Fruit fly (Drosophila melanogaster) whole organism, embryonic: ENCODE measurements around the gene synr.

Experiments used
- Atf6 ChIP-seq: fragments of 200-800 bp; sonication (Bioruptor generic); IDR thresholded peaks from 2 replicates; pipeline ENCODE4 v1.3.6; 2022; ENCODE audit warnings: missing biosample characterization, missing genetic modification characterization
- Bgb ChIP-seq: fragments of 200-800 bp; sonication (Bioruptor generic); IDR thresholded peaks from 2 replicates; pipeline ENCODE4 v1.3.6; 2022; ENCODE audit warnings: missing biosample characterization, missing genetic modification characterization; ENCODE audit not compliant: partially characterized antibody
- Blimp-1 ChIP-seq: fragments of 200-800 bp; sonication (Bioruptor generic); optimal IDR thresholded peaks from 3 replicates; lab custom pipeline; 2018; ENCODE audit warnings: missing biosample characterization, missing genetic modification characterization, mild to moderate bottlenecking, moderate library complexity, missing genetic modification reagents
- CG12769 ChIP-seq: fragments of 200-800 bp; sonication (Bioruptor generic); optimal IDR thresholded peaks from 2 replicates; lab custom pipeline; 2019; ENCODE audit warnings: missing biosample characterization, mild to moderate bottlenecking, missing genetic modification characterization, moderate library complexity
- CG13894 ChIP-seq: fragments of 200-800 bp; sonication (Bioruptor generic); optimal IDR thresholded peaks from 3 replicates; lab custom pipeline; 2018; ENCODE audit warnings: missing biosample characterization, mild to moderate bottlenecking, missing genetic modification characterization, moderate library complexity
- CG14441 ChIP-seq: fragments of 200-800 bp; sonication (Bioruptor generic); IDR thresholded peaks from 2 replicates; pipeline ENCODE4 v1.3.6; 2022; ENCODE audit warnings: missing biosample characterization, missing genetic modification characterization
- CG16813 ChIP-seq: fragments of 200-800 bp; sonication (Bioruptor generic); IDR thresholded peaks from 3 replicates; pipeline ENCODE4 v1.3.6; 2022; ENCODE audit warnings: missing biosample characterization, missing genetic modification characterization; ENCODE audit not compliant: partially characterized antibody
- CG18476 ChIP-seq: fragments of 200-800 bp; sonication (Bioruptor generic); optimal IDR thresholded peaks from 2 replicates; lab custom pipeline; 2016; ENCODE audit warnings: missing biosample characterization, mild to moderate bottlenecking, missing genetic modification characterization
- CG42726 ChIP-seq: fragments of 200-800 bp; sonication (Bioruptor generic); IDR thresholded peaks from 2 replicates; pipeline ENCODE4 v1.3.6; 2022; ENCODE audit warnings: missing biosample characterization, missing genetic modification characterization; ENCODE audit not compliant: partially characterized antibody
- CG6175 ChIP-seq: fragments of 200-800 bp; sonication (Bioruptor generic); IDR thresholded peaks from 3 replicates; pipeline ENCODE4 v1.3.6; 2022; ENCODE audit warnings: missing biosample characterization, missing genetic modification characterization
- CG6689 ChIP-seq: fragments of 200-800 bp; sonication (Bioruptor generic); IDR thresholded peaks from 2 replicates; pipeline ENCODE4 v1.3.6; 2022; ENCODE audit warnings: missing biosample characterization, missing genetic modification characterization
- CG8388 ChIP-seq: fragments of 200-800 bp; sonication (Bioruptor generic); optimal IDR thresholded peaks from 2 replicates; lab custom pipeline; 2019; ENCODE audit warnings: missing biosample characterization, mild to moderate bottlenecking, missing genetic modification characterization, moderate library complexity
- CG9215 ChIP-seq: fragments of 200-800 bp; sonication (Bioruptor generic); IDR thresholded peaks from 2 replicates; pipeline ENCODE4 v1.3.6; 2022; ENCODE audit warnings: missing biosample characterization, missing genetic modification characterization
- CTCF ChIP-seq: fragments of 200-800 bp; sonication (Bioruptor generic); optimal IDR thresholded peaks from 2 replicates; lab custom pipeline; 2017; ENCODE audit warnings: missing biosample characterization, mild to moderate bottlenecking, missing genetic modification characterization, moderate library complexity
- Dip2 ChIP-seq: fragments of 200-800 bp; sonication (Bioruptor generic); IDR thresholded peaks from 2 replicates; pipeline ENCODE4 v1.3.6; 2022; ENCODE audit warnings: missing biosample characterization, missing genetic modification characterization
- Doc2 ChIP-seq: fragments of 200-800 bp; sonication (Bioruptor generic); IDR thresholded peaks from 2 replicates; pipeline ENCODE4 v1.3.6; 2022; ENCODE audit warnings: missing biosample characterization, missing genetic modification characterization
- Med ChIP-seq: fragments of 200-800 bp; sonication (Bioruptor generic); peaks from one replicate; lab custom pipeline; 2016; ENCODE audit warnings: missing biosample characterization, missing genetic modification characterization, mild to moderate bottlenecking, inconsistent platforms, moderate library complexity
- Spps ChIP-seq: fragments of 200-800 bp; sonication (Bioruptor generic); optimal IDR thresholded peaks from 2 replicates; lab custom pipeline; 2018; ENCODE audit warnings: missing biosample characterization, mild to moderate bottlenecking, missing genetic modification characterization
- amos ChIP-seq: fragments of 200-800 bp; sonication (Bioruptor generic); IDR thresholded peaks from 2 replicates; pipeline ENCODE4 v1.3.6; 2022; ENCODE audit warnings: missing biosample characterization, missing genetic modification characterization; ENCODE audit not compliant: partially characterized antibody
- bsh ChIP-seq, 2 experiments: fragments of 200-800 bp; sonication (Bioruptor generic); optimal IDR thresholded peaks; 2 replicates each; lab custom pipeline; 2017 to 2018; ENCODE audit warnings: mild to moderate bottlenecking in 2 of 2, missing biosample characterization in 2 of 2, missing genetic modification characterization in 2 of 2, moderate library complexity in 1 of 2
- cato ChIP-seq: fragments of 200-800 bp; sonication (Bioruptor generic); optimal IDR thresholded peaks from 2 replicates; lab custom pipeline; 2016; ENCODE audit warnings: missing biosample characterization, missing genetic modification characterization, borderline replicate concordance
- chinmo ChIP-seq: fragments of 200-800 bp; sonication (Bioruptor generic); IDR thresholded peaks from 4 replicates; pipeline ENCODE4 v1.3.6; 2022; ENCODE audit warnings: missing biosample characterization, missing genetic modification characterization; ENCODE audit not compliant: partially characterized antibody
- exex ChIP-seq: fragments of 200-800 bp; sonication (Bioruptor generic); optimal IDR thresholded peaks from 4 replicates; lab custom pipeline; 2018; ENCODE audit warnings: missing biosample characterization, mild to moderate bottlenecking, missing genetic modification characterization, moderate library complexity
- ftz-f1 ChIP-seq: fragments of 200-800 bp; sonication (Bioruptor generic); optimal IDR thresholded peaks from 2 replicates; lab custom pipeline; 2016; ENCODE audit warnings: missing biosample characterization, missing genetic modification characterization
- hb ChIP-seq: fragments of 200-800 bp; sonication (Bioruptor generic); IDR thresholded peaks from 3 replicates; pipeline ENCODE4 v1.3.6; 2022; ENCODE audit warnings: missing biosample characterization, missing genetic modification characterization; ENCODE audit not compliant: partially characterized antibody
- inv ChIP-seq: fragments of 200-800 bp; sonication (Bioruptor generic); IDR thresholded peaks from 2 replicates; pipeline ENCODE4 v1.3.6; 2022; ENCODE audit warnings: missing biosample characterization, missing genetic modification characterization; ENCODE audit not compliant: partially characterized antibody
- lbe ChIP-seq: fragments of 200-800 bp; sonication (Bioruptor generic); optimal IDR thresholded peaks from 2 replicates; lab custom pipeline; 2016; ENCODE audit warnings: missing biosample characterization, mild to moderate bottlenecking, missing genetic modification characterization
- pan ChIP-seq, 4 experiments: fragments of >200 bp in 3 of 4; fragments of 200-800 bp in 1 of 4; sonication (Bioruptor generic) in 1 of 4; optimal IDR thresholded peaks in 3 of 4; IDR thresholded peaks in 1 of 4; 2 replicates each; pipeline versions ENCODE4 v1.3.6 to Lab custom; 2017 to 2022; ENCODE audit warnings: missing biosample characterization in 2 of 4, missing genetic modification characterization in 2 of 4, mixed read lengths in 1 of 4
- rib ChIP-seq: fragments of 200-800 bp; sonication (Bioruptor generic); IDR thresholded peaks from 2 replicates; pipeline ENCODE4 v1.3.6; 2022; ENCODE audit warnings: missing biosample characterization, missing genetic modification characterization
- sd ChIP-seq: fragments of 200-800 bp; sonication (Bioruptor generic); optimal IDR thresholded peaks from 3 replicates; lab custom pipeline; 2018; ENCODE audit warnings: missing biosample characterization, mild to moderate bottlenecking, missing genetic modification characterization, moderate library complexity
- sqz ChIP-seq: fragments of 200-800 bp; sonication (Bioruptor generic); optimal IDR thresholded peaks from 3 replicates; lab custom pipeline; 2018; ENCODE audit warnings: missing biosample characterization, mild to moderate bottlenecking, missing genetic modification characterization
- trh ChIP-seq: fragments of 200-800 bp; sonication (Bioruptor generic); optimal IDR thresholded peaks from 2 replicates; lab custom pipeline; 2016; ENCODE audit warnings: missing biosample characterization, missing genetic modification characterization
- vvl ChIP-seq: fragments of 200-800 bp; sonication (Bioruptor generic); IDR thresholded peaks from 2 replicates; pipeline ENCODE4 v1.3.6; 2022; ENCODE audit warnings: missing biosample characterization, missing genetic modification characterization

Gene synr

DNA sequence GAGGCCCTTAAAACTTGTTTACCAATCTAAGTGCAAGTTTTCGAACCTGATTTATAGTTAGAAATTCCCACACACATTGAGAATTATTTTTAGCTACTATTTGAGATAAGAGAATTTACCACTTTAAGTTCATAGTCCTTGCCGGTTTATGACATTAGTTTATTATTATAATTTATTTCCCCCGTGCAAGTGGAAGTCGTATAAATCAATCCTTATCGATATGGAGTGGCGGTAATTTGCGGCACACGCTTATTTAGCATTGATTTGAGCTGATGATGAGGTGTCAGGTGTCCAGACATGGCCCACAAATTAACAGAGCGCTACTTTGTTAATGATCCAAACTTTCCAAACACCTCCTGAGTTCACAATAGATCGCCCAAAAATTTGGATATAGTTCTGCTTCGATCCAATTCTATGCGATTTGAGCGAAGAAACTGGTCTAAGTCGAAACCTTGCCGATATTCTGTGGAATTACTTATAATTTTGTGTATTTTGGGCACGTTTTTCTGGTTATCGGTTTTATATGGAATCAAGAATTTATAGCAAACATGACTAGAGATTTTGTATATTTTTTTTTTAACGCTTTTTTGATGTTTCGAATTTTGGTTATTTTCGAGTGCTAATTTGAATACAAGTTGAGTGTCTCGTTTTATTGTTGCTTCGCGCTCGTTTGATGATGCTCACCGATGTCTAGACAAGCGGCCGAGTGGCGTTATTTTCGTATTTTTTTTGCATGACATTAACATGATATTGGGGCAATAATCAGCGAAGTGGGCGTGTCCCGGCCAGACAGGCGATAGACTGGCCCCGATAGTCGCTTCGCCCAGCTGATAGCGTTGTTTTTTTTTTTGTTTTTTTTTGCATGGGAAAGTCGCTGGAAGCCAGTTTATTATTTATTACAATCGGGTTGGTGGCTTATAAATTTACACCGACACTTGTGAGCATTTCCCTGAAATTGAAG lies 42.7 kb upstream of the synr start:
- TF ChIP-seq CG9215 (no peak), lbe (GFP tag; lab: Kevin White, UChicago) (no peak), exex (tag; lab: Kevin White, UChicago) (peak; percentile 66), trh (GFP tag; lab: Kevin White, UChicago) (no peak), pan (optimal IDR thresholded peaks at IDR 0.05; lab: Kevin White, UChicago) (no peak), pan (GFP tag; optimal IDR thresholded peaks at IDR 0.05 in 1 of 2, IDR thresholded peaks at IDR 0.05 in 1 of 2) (no peak), CG13894 (peak; percentile 99), cato (no peak), hb (no peak), CG18476 (GFP tag; lab: Kevin White, UChicago) (no peak), Spps (tag; lab: Kevin White, UChicago) (no peak), Dip2 (GFP tag; lab: Robert Waterston, UW) (no peak), CG8388 (no peak), chinmo (GFP tag; lab: Robert Waterston, UW) (peak; percentile 52; the same call in 1 of the 4 replicates), Med (GFP tag; lab: Kevin White, UChicago) (peak; percentile 86), bsh (GFP tag; optimal IDR thresholded peaks at IDR 0.05; lab: Kevin White, UChicago) (no peak), rib (GFP tag; lab: Robert Waterston, UW) (peak; percentile 15; the same call in 1 of the 2 replicates), vvl (GFP tag; lab: Robert Waterston, UW) (peak; percentile 87), sd (tag; lab: Kevin White, UChicago) (peak; percentile 50), inv (no peak)

dm6 chr2L:4903838-4904237 lies 38.7 kb upstream of the synr start:
- no peak for TF ChIP-seq CG6689 (GFP tag; lab: Robert Waterston, UW)
- TF ChIP-seq CG16813 (GFP tag; lab: Robert Waterston, UW): peak; percentile 52; the same call in 1 of the 3 replicates
- TF ChIP-seq Bgb (GFP tag; lab: Robert Waterston, UW): peak; percentile 64
- peak; percentile 27 for TF ChIP-seq CTCF (GFP tag; lab: Kevin White, UChicago)
- peak; percentile 68 for TF ChIP-seq amos (GFP tag; lab: Robert Waterston, UW)

dm6 chr2L:4905365-4906280 lies 36.9 kb upstream of the synr start:
- TF ChIP-seq Doc2 (GFP tag; lab: Robert Waterston, UW): no peak
- 0 out of 2 replicates have a peak, but pooled peaks have one; percentile 42 for TF ChIP-seq CG42726 (GFP tag; lab: Robert Waterston, UW)
- no peak for TF ChIP-seq CG16813 (GFP tag; lab: Robert Waterston, UW)
- TF ChIP-seq CG14441: peak; percentile 7; the same call in 1 of the 2 replicates
- TF ChIP-seq Atf6 (GFP tag; lab: Robert Waterston, UW): peak; percentile 41; the same call in 1 of the 2 replicates
- TF ChIP-seq sqz (GFP tag; lab: Kevin White, UChicago): peak; percentile 80
- TF ChIP-seq chinmo (GFP tag; lab: Robert Waterston, UW): peak; percentile 72; the same call in 2 of the 4 replicates
- peak; percentile 98 for TF ChIP-seq sd (tag; lab: Kevin White, UChicago)
- TF ChIP-seq CG12769 (tag; lab: Kevin White, UChicago): peak; percentile 6
- peak; percentile 62 for TF ChIP-seq ftz-f1 (GFP tag; lab: Kevin White, UChicago)
- TF ChIP-seq CG6175: 0 out of 3 replicates have a peak, but pooled peaks have one; percentile 24
- peak; percentile 34 for TF ChIP-seq Blimp-1
- TF ChIP-seq CG9215: no peak
